Fruit fly (Drosophila melanogaster) whole organism, embryonic: ENCODE results near the gene Fie.

Experiments
- ATbp ChIP-seq: fragments of 200-800 bp; sonication (Bioruptor generic); optimal IDR thresholded peaks from 2 replicates; lab custom pipeline; 2017; ENCODE audit warnings: missing biosample characterization, mild to moderate bottlenecking, missing genetic modification characterization, missing genetic modification reagents
- Antp ChIP-seq: fragments of 200-800 bp; sonication (Bioruptor generic); optimal IDR thresholded peaks from 3 replicates; lab custom pipeline; 2016; ENCODE audit warnings: missing biosample characterization, missing genetic modification characterization
- Atf6 ChIP-seq: fragments of 200-800 bp; sonication (Bioruptor generic); IDR thresholded peaks from 2 replicates; pipeline ENCODE4 v1.3.6; 2022; ENCODE audit warnings: missing biosample characterization, missing genetic modification characterization
- B-H2 ChIP-seq: fragments of 200-800 bp; sonication (Bioruptor generic); optimal IDR thresholded peaks from 2 replicates; lab custom pipeline; 2018; ENCODE audit warnings: missing biosample characterization, mild to moderate bottlenecking, missing genetic modification characterization
- CG10274 ChIP-seq: fragments of 200-800 bp; sonication (Bioruptor generic); optimal IDR thresholded peaks from 3 replicates; lab custom pipeline; 2017; ENCODE audit warnings: missing biosample characterization, mild to moderate bottlenecking, missing genetic modification characterization
- CG10959 ChIP-seq: fragments of 200-800 bp; sonication (Bioruptor generic); IDR thresholded peaks from 2 replicates; pipeline ENCODE4 v1.3.6; 2022; ENCODE audit warnings: missing biosample characterization, missing genetic modification characterization
- CG12219 ChIP-seq: fragments of 200-800 bp; sonication (Bioruptor generic); optimal IDR thresholded peaks from 3 replicates; lab custom pipeline; 2018; ENCODE audit warnings: missing biosample characterization, mild to moderate bottlenecking, missing genetic modification characterization
- CG12942 ChIP-seq: fragments of 200-800 bp; sonication (Bioruptor generic); optimal IDR thresholded peaks from 3 replicates; lab custom pipeline; 2016; ENCODE audit warnings: missing biosample characterization, missing genetic modification characterization
- CG13287 ChIP-seq: fragments of 200-800 bp; sonication (Bioruptor generic); IDR thresholded peaks from 2 replicates; pipeline ENCODE4 v1.3.6; 2022; ENCODE audit warnings: missing biosample characterization, missing genetic modification characterization; ENCODE audit not compliant: partially characterized antibody
- CG14710 ChIP-seq: fragments of 200-800 bp; sonication (Bioruptor generic); optimal IDR thresholded peaks from 3 replicates; lab custom pipeline; 2019; ENCODE audit warnings: missing biosample characterization, mild to moderate bottlenecking, missing genetic modification characterization, moderate library complexity
- CG15269 ChIP-seq: fragments of 200-800 bp; sonication (Bioruptor generic); optimal IDR thresholded peaks from 2 replicates; lab custom pipeline; 2018; ENCODE audit warnings: missing biosample characterization, mild to moderate bottlenecking, missing genetic modification characterization, moderate library complexity
- CG16815 ChIP-seq: fragments of 200-800 bp; sonication (Bioruptor generic); optimal IDR thresholded peaks from 3 replicates; lab custom pipeline; 2017; ENCODE audit warnings: missing biosample characterization, mild to moderate bottlenecking, missing genetic modification characterization
- CG17359 ChIP-seq: fragments of 200-800 bp; sonication (Bioruptor generic); optimal IDR thresholded peaks from 3 replicates; lab custom pipeline; 2018; ENCODE audit warnings: missing biosample characterization, mild to moderate bottlenecking, missing genetic modification characterization, moderate library complexity
- CG17612 ChIP-seq: fragments of 200-800 bp; sonication (Bioruptor generic); IDR thresholded peaks from 2 replicates; pipeline ENCODE4 v1.3.6; 2022; ENCODE audit warnings: missing biosample characterization, missing genetic modification characterization
- CG18262 ChIP-seq: fragments of 200-800 bp; optimal IDR thresholded peaks from 3 replicates; lab custom pipeline; 2019; ENCODE audit warnings: missing biosample characterization, mild to moderate bottlenecking, missing genetic modification characterization, moderate library complexity
- CG18764 ChIP-seq: fragments of 200-800 bp; sonication (Bioruptor generic); optimal IDR thresholded peaks from 3 replicates; lab custom pipeline; 2016; ENCODE audit warnings: missing biosample characterization, missing genetic modification characterization
- CG2875 ChIP-seq: fragments of 200-800 bp; sonication (Bioruptor generic); optimal IDR thresholded peaks from 2 replicates; lab custom pipeline; 2017; ENCODE audit warnings: missing biosample characterization, mild to moderate bottlenecking, missing genetic modification characterization, missing genetic modification reagents
- CG4707 ChIP-seq: fragments of 200-800 bp; sonication (Bioruptor generic); optimal IDR thresholded peaks from 2 replicates; lab custom pipeline; 2018; ENCODE audit warnings: missing biosample characterization, mild to moderate bottlenecking, missing genetic modification characterization, moderate library complexity
- CG7786 ChIP-seq: fragments of 200-800 bp; sonication (Bioruptor generic); optimal IDR thresholded peaks from 2 replicates; lab custom pipeline; 2016; ENCODE audit warnings: missing biosample characterization, missing genetic modification characterization
- CG7987 ChIP-seq: fragments of 200-800 bp; sonication (Bioruptor generic); optimal IDR thresholded peaks from 2 replicates; lab custom pipeline; 2018; ENCODE audit warnings: missing biosample characterization, mild to moderate bottlenecking, missing genetic modification characterization, moderate library complexity
- CG8944 ChIP-seq: fragments of 200-800 bp; sonication (Bioruptor generic); optimal IDR thresholded peaks from 3 replicates; lab custom pipeline; 2016; ENCODE audit warnings: missing biosample characterization, missing genetic modification characterization
- CG9609 ChIP-seq: fragments of 200-800 bp; sonication (Bioruptor generic); optimal IDR thresholded peaks from 3 replicates; lab custom pipeline; 2016; ENCODE audit warnings: missing biosample characterization, missing genetic modification characterization
- CG9876 ChIP-seq: fragments of 200-800 bp; sonication (Bioruptor generic); optimal IDR thresholded peaks from 2 replicates; lab custom pipeline; 2016; ENCODE audit warnings: missing biosample characterization, missing genetic modification characterization
- E2f2 ChIP-seq: fragments of 200-800 bp; sonication (Bioruptor generic); IDR thresholded peaks from 2 replicates; pipeline ENCODE4 v1.3.6; 2022; ENCODE audit warnings: missing biosample characterization, missing genetic modification characterization
- Ets97D ChIP-seq: fragments of 200-800 bp; sonication (Bioruptor generic); optimal IDR thresholded peaks from 3 replicates; lab custom pipeline; 2016; ENCODE audit warnings: missing biosample characterization, missing genetic modification characterization
- H2.0 ChIP-seq: fragments of 200-800 bp; sonication (Bioruptor generic); IDR thresholded peaks from 2 replicates; pipeline ENCODE4 v1.3.6; 2022; ENCODE audit warnings: missing biosample characterization, missing genetic modification characterization
- Hsf ChIP-seq: fragments of 200-800 bp; sonication (Bioruptor generic); optimal IDR thresholded peaks from 3 replicates; lab custom pipeline; 2016; ENCODE audit warnings: missing biosample characterization, missing genetic modification characterization
- Lhr ChIP-seq: fragments of 200-800 bp; sonication (Bioruptor generic); optimal IDR thresholded peaks from 3 replicates; lab custom pipeline; 2017; ENCODE audit warnings: mild to moderate bottlenecking, missing biosample characterization, missing genetic modification reagents, missing genetic modification characterization
- NC2α ChIP-seq: fragments of 200-800 bp; sonication (Bioruptor generic); optimal IDR thresholded peaks from 2 replicates; lab custom pipeline; 2016; ENCODE audit warnings: missing biosample characterization, missing genetic modification characterization
- NFAT ChIP-seq: fragments of 200-800 bp; sonication (Bioruptor generic); IDR thresholded peaks from 2 replicates; pipeline ENCODE4 v1.3.6; 2022; ENCODE audit warnings: missing biosample characterization, missing genetic modification characterization
- Ravus ChIP-seq: fragments of 200-800 bp; sonication (Bioruptor generic); IDR thresholded peaks from 2 replicates; pipeline ENCODE4 v1.3.6; 2022; ENCODE audit warnings: missing biosample characterization, missing genetic modification characterization
- Spps ChIP-seq: fragments of 200-800 bp; sonication (Bioruptor generic); optimal IDR thresholded peaks from 2 replicates; lab custom pipeline; 2018; ENCODE audit warnings: missing biosample characterization, mild to moderate bottlenecking, missing genetic modification characterization
- Ssrp ChIP-seq: fragments of 200-800 bp; sonication (Bioruptor generic); optimal IDR thresholded peaks from 2 replicates; lab custom pipeline; 2018; ENCODE audit warnings: missing biosample characterization, mild to moderate bottlenecking, missing genetic modification characterization, moderate library complexity
- Trl ChIP-seq, 3 experiments: fragments of >200 bp in 2 of 3; fragments of 200-800 bp in 1 of 3; sonication (Bioruptor generic) in 1 of 3; optimal IDR thresholded peaks; 2 replicates in 1 of 3; 3 replicates in 2 of 3; lab custom pipeline; 2016 to 2017; ENCODE audit warnings: missing biosample characterization in 1 of 3, missing genetic modification characterization in 1 of 3
- Usf ChIP-seq: fragments of 200-800 bp; sonication (Bioruptor generic); optimal IDR thresholded peaks from 2 replicates; lab custom pipeline; 2017; ENCODE audit warnings: missing genotype, missing biosample characterization, missing genetic modification characterization
- bab2 ChIP-seq: fragments of 200-800 bp; sonication (Bioruptor generic); optimal IDR thresholded peaks from 2 replicates; lab custom pipeline; 2016; ENCODE audit warnings: missing biosample characterization, missing genetic modification characterization
- bcd ChIP-seq: fragments of 200-800 bp; sonication (Bioruptor generic); optimal IDR thresholded peaks from 2 replicates; lab custom pipeline; 2017; ENCODE audit warnings: missing biosample characterization, mild to moderate bottlenecking, missing genetic modification characterization
- cad ChIP-seq: fragments of >200 bp; optimal IDR thresholded peaks from 2 replicates; lab custom pipeline; 2017; ENCODE audit warnings: missing biosample characterization, missing genetic modification characterization
- chn ChIP-seq: fragments of 200-800 bp; sonication (Bioruptor generic); optimal IDR thresholded peaks from 2 replicates; lab custom pipeline; 2016; ENCODE audit warnings: missing biosample characterization, missing genetic modification characterization
- da ChIP-seq: fragments of 200-800 bp; sonication (Bioruptor generic); optimal IDR thresholded peaks from 2 replicates; lab custom pipeline; 2016; ENCODE audit warnings: missing biosample characterization, missing genetic modification characterization
- fd3F ChIP-seq: fragments of 200-800 bp; sonication (Bioruptor generic); optimal IDR thresholded peaks from 2 replicates; lab custom pipeline; 2018; ENCODE audit warnings: missing biosample characterization, mild to moderate bottlenecking, missing genetic modification characterization, moderate library complexity
- hkb ChIP-seq, 2 experiments: fragments of 200-800 bp in 1 of 2; fragments of >200 bp in 1 of 2; sonication (Bioruptor generic) in 1 of 2; IDR thresholded peaks in 1 of 2; optimal IDR thresholded peaks in 1 of 2; 2 replicates each; pipeline versions ENCODE4 v1.3.6 to Lab custom; 2017 to 2022; ENCODE audit warnings: missing biosample characterization in 1 of 2, missing genetic modification characterization in 1 of 2
- klu ChIP-seq: fragments of 200-800 bp; sonication (Bioruptor generic); IDR thresholded peaks from 2 replicates; pipeline ENCODE4 v1.3.6; 2022; ENCODE audit warnings: missing biosample characterization, missing genetic modification characterization
- maf-S ChIP-seq: fragments of 200-800 bp; sonication (Bioruptor generic); optimal IDR thresholded peaks from 2 replicates; lab custom pipeline; 2016; ENCODE audit warnings: missing biosample characterization, missing genetic modification characterization
- mirr ChIP-seq: fragments of 200-800 bp; sonication (Bioruptor generic); optimal IDR thresholded peaks from 3 replicates; lab custom pipeline; 2018; ENCODE audit warnings: missing biosample characterization, mild to moderate bottlenecking, missing genetic modification characterization
- pb ChIP-seq: fragments of 200-800 bp; sonication (Bioruptor generic); optimal IDR thresholded peaks from 3 replicates; lab custom pipeline; 2016; ENCODE audit warnings: missing biosample characterization, missing genetic modification characterization
- repo ChIP-seq: fragments of 200-800 bp; sonication (Bioruptor generic); optimal IDR thresholded peaks from 2 replicates; lab custom pipeline; 2016; ENCODE audit warnings: missing biosample characterization, missing genetic modification characterization
- run ChIP-seq: fragments of 200-800 bp; sonication (Bioruptor generic); optimal IDR thresholded peaks from 3 replicates; lab custom pipeline; 2018; ENCODE audit warnings: missing biosample characterization, mild to moderate bottlenecking, missing genetic modification characterization
- sens ChIP-seq: fragments of 200-800 bp; sonication (Bioruptor generic); peaks from one replicate; lab custom pipeline; 2016; ENCODE audit warnings: missing biosample characterization, missing genetic modification characterization
- tgo ChIP-seq: fragments of 200-800 bp; sonication (Bioruptor generic); IDR thresholded peaks from 3 replicates; pipeline ENCODE4 v1.3.6; 2022; ENCODE audit warnings: missing biosample characterization, missing genetic modification characterization
- tll ChIP-seq, 2 experiments: fragments of 200-800 bp in 1 of 2; fragments of >200 bp in 1 of 2; sonication (Bioruptor generic) in 1 of 2; optimal IDR thresholded peaks; 2 replicates each; lab custom pipeline; 2017 to 2019; ENCODE audit warnings: missing biosample characterization in 2 of 2, missing genetic modification characterization in 2 of 2, mild to moderate bottlenecking in 1 of 2, moderate library complexity in 1 of 2
- ttk ChIP-seq: fragments of 200-800 bp; sonication (Bioruptor generic); IDR thresholded peaks from 2 replicates; pipeline ENCODE4 v2.1.2; 2022; ENCODE audit warnings: missing biosample characterization, missing genetic modification characterization

Gene Fie

dm6 chr3L:3873094-3873493, 19.3 kb upstream of the Fie start (continued):
- TF ChIP-seq klu (GFP tag; lab: Robert Waterston, UW) (no peak), tll (GFP tag; optimal IDR thresholded peaks at IDR 0.05; lab: Kevin White, UChicago) (no peak), CG9609 (GFP tag; lab: Kevin White, UChicago) (no peak), repo (GFP tag; lab: Kevin White, UChicago) (no peak), ATbp (GFP tag; lab: Kevin White, UChicago) (peak; percentile 15), CG15269 (tag; lab: Kevin White, UChicago) (no peak), CG14710 (tag; lab: Kevin White, UChicago) (peak; percentile 68), pb (GFP tag; lab: Kevin White, UChicago) (no peak), Atf6 (no peak), Ravus (no peak), bcd (GFP tag; lab: Kevin White, UChicago) (peak; percentile 9), E2f2 (GFP tag; lab: Robert Waterston, UW) (no peak), CG10959 (GFP tag; lab: Robert Waterston, UW) (no peak), CG12942 (GFP tag; lab: Kevin White, UChicago) (no peak), CG13287 (GFP tag; lab: Robert Waterston, UW) (no peak), CG7786 (GFP tag; lab: Kevin White, UChicago) (no peak), cad (GFP tag; lab: Kevin White, UChicago) (no peak), H2.0 (GFP tag; lab: Robert Waterston, UW) (no peak), hkb (optimal IDR thresholded peaks at IDR 0.05; lab: Kevin White, UChicago) (no peak), hkb (GFP tag; IDR thresholded peaks at IDR 0.05; lab: Robert Waterston, UW) (no peak), tgo (GFP tag; lab: Robert Waterston, UW) (no peak), run (tag; lab: Kevin White, UChicago) (no peak), B-H2 (GFP tag; lab: Kevin White, UChicago) (no peak), sens (peak; percentile 42), da (GFP tag; lab: Kevin White, UChicago) (no peak), bab2 (GFP tag; lab: Kevin White, UChicago) (no peak), CG4707 (no peak), NFAT (GFP tag; lab: Robert Waterston, UW) (no peak), CG2875 (GFP tag; lab: Kevin White, UChicago) (peak; percentile 55), Ets97D (GFP tag; lab: Kevin White, UChicago) (no peak), CG18262 (tag; lab: Kevin White, UChicago) (peak; percentile 82), fd3F (GFP tag; lab: Kevin White, UChicago) (no peak), Antp (GFP tag; lab: Kevin White, UChicago) (no peak), Hsf (GFP tag; lab: Kevin White, UChicago) (peak; percentile 14), chn (GFP tag; lab: Kevin White, UChicago) (no peak), CG12219 (GFP tag; lab: Kevin White, UChicago) (no peak), mirr (GFP tag; lab: Kevin White, UChicago) (no peak), CG17359 (no peak), CG8944 (no peak), Spps (tag; lab: Kevin White, UChicago) (no peak), CG17612 (no peak), maf-S (GFP tag; lab: Kevin White, UChicago) (no peak), CG7987 (GFP tag; lab: Kevin White, UChicago) (no peak), CG10274 (GFP tag; lab: Kevin White, UChicago) (no peak), CG9876 (GFP tag; lab: Kevin White, UChicago) (no peak), Ssrp (peak; percentile 71), NC2α (GFP tag; lab: Kevin White, UChicago) (no peak), Usf (no peak), Trl (optimal IDR thresholded peaks at IDR 0.05; lab: Kevin White, UChicago) (no peak), Trl (GFP tag; optimal IDR thresholded peaks at IDR 0.05; lab: Kevin White, UChicago) (no peak), CG18764 (GFP tag; lab: Kevin White, UChicago) (no peak), Lhr (GFP tag; lab: Kevin White, UChicago) (peak; percentile 18), ttk (no peak), CG16815 (GFP tag; lab: Kevin White, UChicago) (peak; percentile 29)
